Fruit fly (Drosophila melanogaster) whole organism, embryonic: ENCODE measurements around the gene pdm2.

Experiments used
- Aef1 ChIP-seq: fragments of 200-800 bp; sonication (Bioruptor generic); IDR thresholded peaks from 3 replicates; pipeline ENCODE4 v1.3.6; 2022; ENCODE audit warnings: missing biosample characterization, missing genetic modification characterization
- BEAF-32 ChIP-seq: fragments of 200-800 bp; sonication (Bioruptor generic); optimal IDR thresholded peaks from 3 replicates; lab custom pipeline; 2017; ENCODE audit warnings: missing biosample characterization, missing genetic modification characterization, mild to moderate bottlenecking, moderate library complexity, missing genetic modification reagents
- C15 ChIP-seq: fragments of 200-800 bp; sonication (Bioruptor generic); IDR thresholded peaks from 3 replicates; pipeline ENCODE4 v1.3.6; 2022; ENCODE audit warnings: missing biosample characterization, missing genetic modification characterization
- CG10959 ChIP-seq: fragments of 200-800 bp; sonication (Bioruptor generic); IDR thresholded peaks from 2 replicates; pipeline ENCODE4 v1.3.6; 2022; ENCODE audit warnings: missing biosample characterization, missing genetic modification characterization
- CG11085 ChIP-seq: fragments of 200-800 bp; sonication (Bioruptor generic); IDR thresholded peaks from 2 replicates; pipeline ENCODE4 v1.3.6; 2022; ENCODE audit warnings: missing biosample characterization, missing genetic modification characterization
- CG12155 ChIP-seq: fragments of 200-800 bp; sonication (Bioruptor generic); optimal IDR thresholded peaks from 3 replicates; lab custom pipeline; 2016; ENCODE audit warnings: missing biosample characterization, missing genetic modification characterization
- CG1233 ChIP-seq: fragments of 200-800 bp; sonication (Bioruptor generic); optimal IDR thresholded peaks from 4 replicates; lab custom pipeline; 2018; ENCODE audit warnings: missing biosample characterization, mild to moderate bottlenecking, missing genetic modification characterization
- CG14014 ChIP-seq: fragments of 200-800 bp; sonication (Bioruptor generic); IDR thresholded peaks from 2 replicates; pipeline ENCODE4 v1.3.6; 2022; ENCODE audit warnings: missing biosample characterization, missing genetic modification characterization
- CG15514 ChIP-seq: fragments of 200-800 bp; sonication (Bioruptor generic); optimal IDR thresholded peaks from 3 replicates; lab custom pipeline; 2017; ENCODE audit warnings: missing biosample characterization, missing genetic modification characterization, mild to moderate bottlenecking, moderate library complexity, missing genetic modification reagents
- CG16815 ChIP-seq: fragments of 200-800 bp; sonication (Bioruptor generic); optimal IDR thresholded peaks from 3 replicates; lab custom pipeline; 2017; ENCODE audit warnings: missing biosample characterization, mild to moderate bottlenecking, missing genetic modification characterization
- CG17612 ChIP-seq: fragments of 200-800 bp; sonication (Bioruptor generic); IDR thresholded peaks from 2 replicates; pipeline ENCODE4 v1.3.6; 2022; ENCODE audit warnings: missing biosample characterization, missing genetic modification characterization
- CG1832 ChIP-seq: fragments of 200-800 bp; sonication (Bioruptor generic); optimal IDR thresholded peaks from 2 replicates; lab custom pipeline; 2017; ENCODE audit warnings: missing biosample characterization, mild to moderate bottlenecking, missing genetic modification characterization, inconsistent platforms
- CG18599 ChIP-seq: fragments of 200-800 bp; sonication (Bioruptor generic); optimal IDR thresholded peaks from 3 replicates; lab custom pipeline; 2017; ENCODE audit warnings: missing biosample characterization, missing genetic modification characterization, mild to moderate bottlenecking, moderate library complexity, missing genetic modification reagents
- CG2202 ChIP-seq: fragments of 200-800 bp; sonication (Bioruptor generic); optimal IDR thresholded peaks from 2 replicates; lab custom pipeline; 2018; ENCODE audit warnings: missing biosample characterization, mild to moderate bottlenecking, missing genetic modification characterization
- CG42726 ChIP-seq: fragments of 200-800 bp; sonication (Bioruptor generic); IDR thresholded peaks from 2 replicates; pipeline ENCODE4 v1.3.6; 2022; ENCODE audit warnings: missing biosample characterization, missing genetic modification characterization; ENCODE audit not compliant: partially characterized antibody
- CG6813 ChIP-seq: fragments of 200-800 bp; sonication (Bioruptor generic); optimal IDR thresholded peaks from 2 replicates; lab custom pipeline; 2017; ENCODE audit warnings: missing biosample characterization, missing genetic modification characterization, mild to moderate bottlenecking, moderate library complexity, missing genetic modification reagents
- CG9727 ChIP-seq: fragments of 200-800 bp; sonication (Bioruptor generic); optimal IDR thresholded peaks from 3 replicates; lab custom pipeline; 2017; ENCODE audit warnings: missing biosample characterization, mild to moderate bottlenecking, missing genetic modification characterization
- CG9817 ChIP-seq: fragments of 200-800 bp; sonication (Bioruptor generic); optimal IDR thresholded peaks from 2 replicates; lab custom pipeline; 2018; ENCODE audit warnings: missing biosample characterization, mild to moderate bottlenecking, missing genetic modification characterization, moderate library complexity
- Camta ChIP-seq: fragments of 200-800 bp; sonication (Bioruptor generic); optimal IDR thresholded peaks from 2 replicates; lab custom pipeline; 2016; ENCODE audit warnings: missing biosample characterization, missing genetic modification characterization
- D ChIP-seq, 2 experiments: fragments of 200-800 bp in 1 of 2; fragments of >200 bp in 1 of 2; sonication (Bioruptor generic) in 1 of 2; optimal IDR thresholded peaks; 2 replicates in 1 of 2; 3 replicates in 1 of 2; lab custom pipeline; 2017; ENCODE audit warnings: mild to moderate bottlenecking in 1 of 2, missing biosample characterization in 1 of 2, missing genetic modification characterization in 1 of 2, missing genetic modification reagents in 1 of 2
- Ets65A ChIP-seq: fragments of 200-800 bp; sonication (Bioruptor generic); peaks from one replicate; lab custom pipeline; 2016; ENCODE audit warnings: missing biosample characterization, missing genetic modification characterization
- Hmx ChIP-seq: fragments of 200-800 bp; sonication (Bioruptor generic); optimal IDR thresholded peaks from 2 replicates; lab custom pipeline; 2016; ENCODE audit warnings: missing biosample characterization, missing genetic modification characterization
- Jarid2 ChIP-seq: fragments of 200-800 bp; sonication (Bioruptor generic); optimal IDR thresholded peaks from 3 replicates; lab custom pipeline; 2017; ENCODE audit warnings: mild to moderate bottlenecking, missing biosample characterization, missing genetic modification reagents, missing genetic modification characterization
- Lim3 ChIP-seq: fragments of 200-800 bp; sonication (Bioruptor generic); IDR thresholded peaks from 2 replicates; pipeline ENCODE4 v1.3.6; 2022; ENCODE audit warnings: missing biosample characterization, missing genetic modification characterization
- Mad ChIP-seq: fragments of 200-800 bp; sonication (Bioruptor generic); optimal IDR thresholded peaks from 2 replicates; lab custom pipeline; 2016; ENCODE audit warnings: missing biosample characterization, missing genetic modification characterization
- Opbp ChIP-seq: fragments of 200-800 bp; sonication (Bioruptor generic); IDR thresholded peaks from 3 replicates; pipeline ENCODE4 v1.3.6; 2022; ENCODE audit warnings: missing biosample characterization, missing genetic modification characterization; ENCODE audit not compliant: partially characterized antibody
- Six4 ChIP-seq: fragments of 200-800 bp; sonication (Bioruptor generic); optimal IDR thresholded peaks from 2 replicates; lab custom pipeline; 2016; ENCODE audit warnings: missing biosample characterization, missing genetic modification characterization
- Sry-δ ChIP-seq: fragments of 200-800 bp; sonication (Bioruptor generic); optimal IDR thresholded peaks from 2 replicates; lab custom pipeline; 2016; ENCODE audit warnings: missing biosample characterization, missing genetic modification characterization
- Ssrp ChIP-seq: fragments of 200-800 bp; sonication (Bioruptor generic); optimal IDR thresholded peaks from 2 replicates; lab custom pipeline; 2018; ENCODE audit warnings: missing biosample characterization, mild to moderate bottlenecking, missing genetic modification characterization, moderate library complexity
- Trl ChIP-seq, 3 experiments: fragments of >200 bp in 2 of 3; fragments of 200-800 bp in 1 of 3; sonication (Bioruptor generic) in 1 of 3; optimal IDR thresholded peaks; 2 replicates in 1 of 3; 3 replicates in 2 of 3; lab custom pipeline; 2016 to 2017; ENCODE audit warnings: missing biosample characterization in 1 of 3, missing genetic modification characterization in 1 of 3
- ac ChIP-seq: fragments of 200-800 bp; sonication (Bioruptor generic); optimal IDR thresholded peaks from 3 replicates; lab custom pipeline; 2017; ENCODE audit warnings: missing biosample characterization, mild to moderate bottlenecking, missing genetic modification characterization
- ap ChIP-seq: fragments of 200-800 bp; sonication (Bioruptor generic); IDR thresholded peaks from 2 replicates; pipeline ENCODE4 v1.3.6; 2022; ENCODE audit warnings: missing biosample characterization, missing genetic modification characterization
- dimm ChIP-seq: fragments of 200-800 bp; sonication (Bioruptor generic); IDR thresholded peaks from 2 replicates; pipeline ENCODE4 v1.3.6; 2022; ENCODE audit warnings: missing biosample characterization, missing genetic modification characterization
- dysf ChIP-seq: fragments of 200-800 bp; sonication (Bioruptor generic); IDR thresholded peaks from 3 replicates; pipeline ENCODE4 v1.3.6; 2022; ENCODE audit warnings: missing biosample characterization, missing genetic modification characterization
- eve ChIP-seq, 2 experiments: fragments of >200 bp; optimal IDR thresholded peaks; 2 replicates each; lab custom pipeline; 2017; ENCODE audit warnings: missing biosample characterization in 2 of 2, missing genetic modification characterization in 2 of 2
- fd96Cb ChIP-seq: fragments of 200-800 bp; sonication (Bioruptor generic); optimal IDR thresholded peaks from 2 replicates; lab custom pipeline; 2018; ENCODE audit warnings: missing biosample characterization, mild to moderate bottlenecking, missing genetic modification characterization, moderate library complexity
- grau ChIP-seq: fragments of 200-800 bp; optimal IDR thresholded peaks from 3 replicates; lab custom pipeline; 2019; ENCODE audit warnings: missing biosample characterization, mild to moderate bottlenecking, missing genetic modification characterization, moderate library complexity
- h ChIP-seq: fragments of >200 bp; optimal IDR thresholded peaks from 2 replicates; lab custom pipeline; 2017
- insv ChIP-seq, 2 experiments: fragments of 200-800 bp; sonication (Bioruptor generic); optimal IDR thresholded peaks; 3 replicates each; lab custom pipeline; 2016 to 2018; ENCODE audit warnings: missing biosample characterization in 2 of 2, missing genetic modification characterization in 2 of 2
- lbe ChIP-seq: fragments of 200-800 bp; sonication (Bioruptor generic); optimal IDR thresholded peaks from 2 replicates; lab custom pipeline; 2016; ENCODE audit warnings: missing biosample characterization, mild to moderate bottlenecking, missing genetic modification characterization
- prd ChIP-seq, 3 experiments: fragments of >200 bp in 2 of 3; fragments of 200-800 bp in 1 of 3; sonication (Bioruptor generic) in 1 of 3; optimal IDR thresholded peaks in 2 of 3; IDR thresholded peaks in 1 of 3; 2 replicates in 2 of 3; 3 replicates in 1 of 3; pipeline versions ENCODE4 v1.3.6 to Lab custom; 2017 to 2022; ENCODE audit warnings: missing biosample characterization in 1 of 3, missing genetic modification characterization in 1 of 3
- sens ChIP-seq: fragments of 200-800 bp; sonication (Bioruptor generic); peaks from one replicate; lab custom pipeline; 2016; ENCODE audit warnings: missing biosample characterization, missing genetic modification characterization
- sqz ChIP-seq: fragments of 200-800 bp; sonication (Bioruptor generic); optimal IDR thresholded peaks from 3 replicates; lab custom pipeline; 2018; ENCODE audit warnings: missing biosample characterization, mild to moderate bottlenecking, missing genetic modification characterization
- sug ChIP-seq: fragments of 200-800 bp; optimal IDR thresholded peaks from 2 replicates; lab custom pipeline; 2019; ENCODE audit warnings: missing biosample characterization, mild to moderate bottlenecking, missing genetic modification characterization, moderate library complexity
- zen ChIP-seq: fragments of 200-800 bp; sonication (Bioruptor generic); optimal IDR thresholded peaks from 3 replicates; lab custom pipeline; 2018; ENCODE audit warnings: missing biosample characterization, mild to moderate bottlenecking, missing genetic modification characterization, moderate library complexity
- zf30C ChIP-seq: fragments of 200-800 bp; sonication (Bioruptor generic); optimal IDR thresholded peaks from 3 replicates; lab custom pipeline; 2018; ENCODE audit warnings: missing biosample characterization, mild to moderate bottlenecking, missing genetic modification characterization
- zfh2 ChIP-seq: fragments of 200-800 bp; sonication (Bioruptor generic); optimal IDR thresholded peaks from 2 replicates; lab custom pipeline; 2016; ENCODE audit warnings: missing biosample characterization, missing genetic modification characterization

pdm2 gene

DNA sequence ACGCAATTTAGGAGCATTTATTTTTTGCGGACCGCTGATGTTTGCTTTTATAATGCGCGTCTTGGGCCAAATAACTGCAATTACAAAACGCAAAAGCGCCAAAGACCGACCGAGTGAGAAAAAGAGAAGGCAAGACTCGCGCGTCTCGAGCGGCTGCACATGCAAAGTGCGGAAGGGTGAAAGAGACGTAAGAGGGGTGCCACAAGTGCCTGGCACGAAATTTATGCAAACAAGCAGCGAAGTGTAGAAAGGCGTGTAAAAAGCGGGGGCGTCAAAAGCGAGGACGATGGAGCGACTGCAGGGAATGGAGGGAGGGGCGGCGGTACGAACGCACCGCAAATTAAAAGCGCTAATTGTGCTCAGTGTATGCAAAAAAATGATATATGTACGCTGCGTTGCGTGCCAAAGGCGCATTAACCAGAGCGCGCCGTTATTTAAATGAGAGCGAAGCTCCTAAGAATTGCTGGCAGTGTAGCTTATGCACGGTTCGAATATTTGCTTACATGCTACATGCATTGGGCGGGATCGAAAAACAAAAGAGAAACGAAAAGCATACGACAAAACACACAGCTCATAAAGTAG, 47.0 kb upstream of the pdm2 start (continued):
- TF ChIP-seq CG1832 (peak; percentile 42), CG12155 (no peak), Ssrp (tag; lab: Kevin White, UChicago) (no peak), CG10959 (GFP tag; lab: Robert Waterston, UW) (no peak), CG42726 (GFP tag; lab: Robert Waterston, UW) (0 out of 2 replicates have a peak, but pooled peaks have one; percentile 33), dysf (GFP tag; lab: Robert Waterston, UW) (no peak), CG6813 (GFP tag; lab: Kevin White, UChicago) (no peak), prd (optimal IDR thresholded peaks at IDR 0.05; lab: Kevin White, UChicago) (no peak), prd (GFP tag; IDR thresholded peaks at IDR 0.05; lab: Robert Waterston, UW) (peak; percentile 20; the same call in 1 of the 3 replicates), lbe (GFP tag; lab: Kevin White, UChicago) (no peak), CG17612 (GFP tag; lab: Robert Waterston, UW) (0 out of 2 replicates have a peak, but pooled peaks have one; percentile 42), ac (no peak), h (lab: Kevin White, UChicago) (no peak), sens (GFP tag; lab: Kevin White, UChicago) (no peak), CG18599 (GFP tag; lab: Kevin White, UChicago) (no peak), Trl (optimal IDR thresholded peaks at IDR 0.05; lab: Kevin White, UChicago) (no peak), Trl (GFP tag; optimal IDR thresholded peaks at IDR 0.05; lab: Kevin White, UChicago) (no peak), sqz (GFP tag; lab: Kevin White, UChicago) (no peak), zfh2 (GFP tag; lab: Kevin White, UChicago) (no peak), CG2202 (tag; lab: Kevin White, UChicago) (no peak), Camta (GFP tag; lab: Kevin White, UChicago) (no peak), sug (no peak), ap (GFP tag; lab: Robert Waterston, UW) (no peak), CG15514 (GFP tag; lab: Kevin White, UChicago) (no peak), Hmx (no peak), Ets65A (GFP tag; lab: Kevin White, UChicago) (no peak), dimm (GFP tag; lab: Robert Waterston, UW) (no peak), CG16815 (GFP tag; lab: Kevin White, UChicago) (no peak)

DNA sequence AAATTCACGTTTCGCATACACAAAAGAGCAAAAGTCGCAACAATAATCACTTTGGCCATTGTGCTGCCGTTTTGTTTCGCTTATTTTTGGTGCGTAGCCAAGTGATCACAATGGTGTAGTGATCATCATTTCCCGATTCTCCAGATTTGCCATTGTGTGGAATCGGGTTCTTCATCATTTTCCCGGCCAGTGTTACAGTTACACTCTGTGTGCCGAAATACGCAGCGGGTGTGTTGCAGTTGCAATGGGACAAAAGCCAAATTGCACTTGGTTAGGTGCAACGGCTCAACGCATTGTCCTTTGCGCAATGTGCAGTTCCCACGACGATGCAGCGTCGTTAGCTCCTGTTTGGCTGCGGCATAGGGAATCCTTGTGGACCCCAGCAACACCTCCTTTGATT, 45.3 kb upstream of the pdm2 start:
- peak; percentile 11 for TF ChIP-seq zen
- TF ChIP-seq D (optimal IDR thresholded peaks at IDR 0.05; lab: Kevin White, UChicago): peak; percentile 85
- TF ChIP-seq D (GFP tag; optimal IDR thresholded peaks at IDR 0.05; lab: Kevin White, UChicago): no peak
- TF ChIP-seq Ets65A (GFP tag; lab: Kevin White, UChicago): peak; percentile 76
- TF ChIP-seq BEAF-32 (GFP tag; lab: Kevin White, UChicago): no peak
- TF ChIP-seq, all 482 proteins: peak for 3

DNA sequence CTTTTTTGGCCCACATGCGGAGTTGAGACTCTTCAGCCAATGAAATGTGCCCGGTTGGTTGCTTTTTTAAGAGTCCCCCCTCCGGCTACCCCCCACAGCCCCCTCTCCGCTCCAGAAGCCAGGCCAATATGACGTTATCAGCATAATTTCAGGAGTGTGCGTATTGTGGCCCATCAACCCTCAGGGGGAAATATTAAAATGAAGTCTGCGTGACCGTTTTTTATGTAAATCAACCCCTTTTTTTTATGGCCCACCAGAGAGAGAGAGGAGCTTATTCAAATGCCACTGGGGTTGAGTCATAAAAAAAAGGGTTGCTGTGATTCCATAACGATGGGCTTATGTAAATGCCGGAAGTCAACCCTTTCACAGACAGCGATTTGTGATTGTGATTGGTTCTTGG, 44.0 kb upstream of the pdm2 start:
- TF ChIP-seq CG16815 (GFP tag; lab: Kevin White, UChicago) (no peak), CG1832 (no peak), CG11085 (GFP tag; lab: Robert Waterston, UW) (no peak), C15 (no peak), zf30C (GFP tag; lab: Kevin White, UChicago) (no peak), insv (GFP tag; optimal IDR thresholded peaks at IDR 0.05; lab: Kevin White, UChicago) (no peak), CG9727 (GFP tag; lab: Kevin White, UChicago) (no peak), fd96Cb (no peak), Jarid2 (GFP tag; lab: Kevin White, UChicago) (no peak), Aef1 (GFP tag; lab: Robert Waterston, UW) (no peak), CG42726 (GFP tag; lab: Robert Waterston, UW) (no peak), Sry-δ (GFP tag; lab: Kevin White, UChicago) (no peak), Mad (no peak), CG14014 (GFP tag; lab: Robert Waterston, UW) (no peak), CG1233 (GFP tag; lab: Kevin White, UChicago) (no peak), grau (tag; lab: Kevin White, UChicago) (no peak), ac (no peak), CG9817 (tag; lab: Kevin White, UChicago) (no peak), Six4 (GFP tag; lab: Kevin White, UChicago) (no peak), eve (GFP tag; optimal IDR thresholded peaks at IDR 0.05; lab: Kevin White, UChicago) (no peak), Lim3 (no peak), Opbp (no peak)
